Fruit fly (Drosophila melanogaster) whole organism, embryonic: ENCODE data around the gene CG15282.

Experiments
- B-H2 ChIP-seq: fragments of 200-800 bp; sonication (Bioruptor generic); optimal IDR thresholded peaks from 2 replicates; lab custom pipeline; 2018; ENCODE audit warnings: missing biosample characterization, mild to moderate bottlenecking, missing genetic modification characterization
- Blimp-1 ChIP-seq: fragments of 200-800 bp; sonication (Bioruptor generic); optimal IDR thresholded peaks from 3 replicates; lab custom pipeline; 2018; ENCODE audit warnings: missing biosample characterization, missing genetic modification characterization, mild to moderate bottlenecking, moderate library complexity, missing genetic modification reagents
- C15 ChIP-seq: fragments of 200-800 bp; sonication (Bioruptor generic); IDR thresholded peaks from 3 replicates; pipeline ENCODE4 v1.3.6; 2022; ENCODE audit warnings: missing biosample characterization, missing genetic modification characterization
- CG10209 ChIP-seq: fragments of 200-800 bp; sonication (Bioruptor generic); optimal IDR thresholded peaks from 3 replicates; lab custom pipeline; 2017; ENCODE audit warnings: missing biosample characterization, mild to moderate bottlenecking, missing genetic modification characterization, missing genetic modification reagents
- CG12071 ChIP-seq: fragments of 200-800 bp; sonication (Bioruptor generic); optimal IDR thresholded peaks from 3 replicates; lab custom pipeline; 2018; ENCODE audit warnings: missing biosample characterization, mild to moderate bottlenecking, missing genetic modification characterization
- CG13624 ChIP-seq: fragments of 200-800 bp; sonication (Bioruptor generic); optimal IDR thresholded peaks from 2 replicates; lab custom pipeline; 2016; ENCODE audit warnings: missing biosample characterization, missing genetic modification characterization
- CG14014 ChIP-seq: fragments of 200-800 bp; sonication (Bioruptor generic); IDR thresholded peaks from 2 replicates; pipeline ENCODE4 v1.3.6; 2022; ENCODE audit warnings: missing biosample characterization, missing genetic modification characterization
- CG14860 ChIP-seq: fragments of 200-800 bp; sonication (Bioruptor generic); IDR thresholded peaks from 3 replicates; pipeline ENCODE4 v1.3.6; 2022; ENCODE audit warnings: missing biosample characterization, missing genetic modification characterization; ENCODE audit not compliant: partially characterized antibody
- CG17186 ChIP-seq: fragments of 200-800 bp; sonication (Bioruptor generic); optimal IDR thresholded peaks from 3 replicates; lab custom pipeline; 2017; ENCODE audit warnings: missing biosample characterization, missing genetic modification reagents, missing genetic modification characterization
- CG2129 ChIP-seq: fragments of 200-800 bp; sonication (Bioruptor generic); IDR thresholded peaks from 2 replicates; pipeline ENCODE4 v1.3.6; 2022; ENCODE audit warnings: missing biosample characterization, missing genetic modification characterization; ENCODE audit not compliant: partially characterized antibody
- CG3065 ChIP-seq: fragments of 200-800 bp; sonication (Bioruptor generic); optimal IDR thresholded peaks from 2 replicates; lab custom pipeline; 2016; ENCODE audit warnings: missing biosample characterization, missing genetic modification characterization
- CG31388 ChIP-seq: fragments of 200-800 bp; sonication (Bioruptor generic); optimal IDR thresholded peaks from 2 replicates; lab custom pipeline; 2016; ENCODE audit warnings: missing biosample characterization, missing genetic modification characterization
- CG3995 ChIP-seq: fragments of 200-800 bp; sonication (Bioruptor generic); optimal IDR thresholded peaks from 3 replicates; lab custom pipeline; 2016; ENCODE audit warnings: missing biosample characterization, missing genetic modification characterization
- CG4282 ChIP-seq: fragments of 200-800 bp; sonication (Bioruptor generic); optimal IDR thresholded peaks from 2 replicates; lab custom pipeline; 2016; ENCODE audit warnings: missing biosample characterization, missing genetic modification characterization
- CG4730 ChIP-seq: fragments of 200-800 bp; sonication (Bioruptor generic); IDR thresholded peaks from 2 replicates; pipeline ENCODE4 v1.3.6; 2022; ENCODE audit warnings: missing biosample characterization, missing genetic modification characterization
- CG4854 ChIP-seq: fragments of 200-800 bp; sonication (Bioruptor generic); optimal IDR thresholded peaks from 2 replicates; lab custom pipeline; 2016; ENCODE audit warnings: missing biosample characterization, missing genetic modification characterization, inconsistent platforms
- CG5953 ChIP-seq: fragments of 200-800 bp; sonication (Bioruptor generic); IDR thresholded peaks from 2 replicates; pipeline ENCODE4 v1.3.6; 2022; ENCODE audit warnings: missing biosample characterization, missing genetic modification characterization
- CG7556 ChIP-seq: fragments of 200-800 bp; sonication (Bioruptor generic); optimal IDR thresholded peaks from 2 replicates; lab custom pipeline; 2017; ENCODE audit warnings: missing biosample characterization, mild to moderate bottlenecking, missing genetic modification characterization
- CG8290 ChIP-seq, 3 experiments: fragments of 200-800 bp; sonication (Bioruptor generic); optimal IDR thresholded peaks; 2 replicates each; lab custom pipeline; 2016 to 2019; ENCODE audit warnings: missing biosample characterization in 3 of 3, missing genetic modification characterization in 3 of 3, mild to moderate bottlenecking in 2 of 3, moderate library complexity in 1 of 3
- CG8359 ChIP-seq: fragments of 200-800 bp; sonication (Bioruptor generic); optimal IDR thresholded peaks from 2 replicates; lab custom pipeline; 2017; ENCODE audit warnings: missing biosample characterization, mild to moderate bottlenecking, missing genetic modification characterization, borderline replicate concordance
- D19A ChIP-seq: fragments of 200-800 bp; optimal IDR thresholded peaks from 3 replicates; lab custom pipeline; 2019; ENCODE audit warnings: missing biosample characterization, mild to moderate bottlenecking, missing genetic modification characterization, moderate library complexity
- Dbx ChIP-seq: fragments of 200-800 bp; sonication (Bioruptor generic); IDR thresholded peaks from 3 replicates; pipeline ENCODE4 v1.3.6; 2022; ENCODE audit warnings: missing biosample characterization, missing genetic modification characterization
- Doc2 ChIP-seq: fragments of 200-800 bp; sonication (Bioruptor generic); IDR thresholded peaks from 2 replicates; pipeline ENCODE4 v1.3.6; 2022; ENCODE audit warnings: missing biosample characterization, missing genetic modification characterization
- ERR ChIP-seq: fragments of 200-800 bp; sonication (Bioruptor generic); optimal IDR thresholded peaks from 2 replicates; lab custom pipeline; 2016; ENCODE audit warnings: missing biosample characterization, missing genetic modification characterization
- Elba2 ChIP-seq: fragments of 200-800 bp; sonication (Bioruptor generic); optimal IDR thresholded peaks from 3 replicates; lab custom pipeline; 2016; ENCODE audit warnings: missing biosample characterization, missing genetic modification characterization
- Ets97D ChIP-seq: fragments of 200-800 bp; sonication (Bioruptor generic); optimal IDR thresholded peaks from 3 replicates; lab custom pipeline; 2016; ENCODE audit warnings: missing biosample characterization, missing genetic modification characterization
- H2.0 ChIP-seq: fragments of 200-800 bp; sonication (Bioruptor generic); IDR thresholded peaks from 2 replicates; pipeline ENCODE4 v1.3.6; 2022; ENCODE audit warnings: missing biosample characterization, missing genetic modification characterization
- Hr39 ChIP-seq: fragments of >200 bp; optimal IDR thresholded peaks from 2 replicates; lab custom pipeline; 2017
- Meics ChIP-seq: fragments of 200-800 bp; sonication (Bioruptor generic); optimal IDR thresholded peaks from 2 replicates; lab custom pipeline; 2017; ENCODE audit warnings: missing biosample characterization, mild to moderate bottlenecking, missing genetic modification characterization
- NC2β ChIP-seq: fragments of 200-800 bp; sonication (Bioruptor generic); optimal IDR thresholded peaks from 2 replicates; lab custom pipeline; 2016; ENCODE audit warnings: missing biosample characterization, missing genetic modification characterization
- Oaz ChIP-seq: fragments of 200-800 bp; sonication (Bioruptor generic); IDR thresholded peaks from 2 replicates; pipeline ENCODE4 v1.3.6; 2022; ENCODE audit warnings: missing biosample characterization, missing genetic modification characterization
- Sox100B ChIP-seq: fragments of 200-800 bp; sonication (Bioruptor generic); optimal IDR thresholded peaks from 3 replicates; lab custom pipeline; 2018; ENCODE audit warnings: missing biosample characterization, mild to moderate bottlenecking, missing genetic modification characterization
- Usf ChIP-seq: fragments of 200-800 bp; sonication (Bioruptor generic); optimal IDR thresholded peaks from 2 replicates; lab custom pipeline; 2017; ENCODE audit warnings: missing genotype, missing biosample characterization, missing genetic modification characterization
- bab2 ChIP-seq: fragments of 200-800 bp; sonication (Bioruptor generic); optimal IDR thresholded peaks from 2 replicates; lab custom pipeline; 2016; ENCODE audit warnings: missing biosample characterization, missing genetic modification characterization
- bcd ChIP-seq: fragments of 200-800 bp; sonication (Bioruptor generic); optimal IDR thresholded peaks from 2 replicates; lab custom pipeline; 2017; ENCODE audit warnings: missing biosample characterization, mild to moderate bottlenecking, missing genetic modification characterization
- cg ChIP-seq: fragments of 200-800 bp; sonication (Bioruptor generic); optimal IDR thresholded peaks from 3 replicates; lab custom pipeline; 2019; ENCODE audit warnings: missing biosample characterization, mild to moderate bottlenecking, missing genetic modification characterization, moderate library complexity
- corto ChIP-seq: fragments of 200-800 bp; sonication (Bioruptor generic); optimal IDR thresholded peaks from 2 replicates; lab custom pipeline; 2016; ENCODE audit warnings: missing biosample characterization, mild to moderate bottlenecking, missing genetic modification characterization, moderate library complexity
- fd3F ChIP-seq: fragments of 200-800 bp; sonication (Bioruptor generic); optimal IDR thresholded peaks from 2 replicates; lab custom pipeline; 2018; ENCODE audit warnings: missing biosample characterization, mild to moderate bottlenecking, missing genetic modification characterization, moderate library complexity
- ftz-f1 ChIP-seq: fragments of 200-800 bp; sonication (Bioruptor generic); optimal IDR thresholded peaks from 2 replicates; lab custom pipeline; 2016; ENCODE audit warnings: missing biosample characterization, missing genetic modification characterization
- gem ChIP-seq: fragments of 200-800 bp; sonication (Bioruptor generic); optimal IDR thresholded peaks from 2 replicates; lab custom pipeline; 2019; ENCODE audit warnings: missing biosample characterization, mild to moderate bottlenecking, missing genetic modification characterization, moderate library complexity
- her ChIP-seq: fragments of 200-800 bp; sonication (Bioruptor generic); optimal IDR thresholded peaks from 2 replicates; lab custom pipeline; 2016; ENCODE audit warnings: missing biosample characterization, missing genetic modification characterization
- hkb ChIP-seq, 2 experiments: fragments of 200-800 bp in 1 of 2; fragments of >200 bp in 1 of 2; sonication (Bioruptor generic) in 1 of 2; IDR thresholded peaks in 1 of 2; optimal IDR thresholded peaks in 1 of 2; 2 replicates each; pipeline versions ENCODE4 v1.3.6 to Lab custom; 2017 to 2022; ENCODE audit warnings: missing biosample characterization in 1 of 2, missing genetic modification characterization in 1 of 2
- jing ChIP-seq: fragments of 200-800 bp; sonication (Bioruptor generic); optimal IDR thresholded peaks from 2 replicates; lab custom pipeline; 2018; ENCODE audit warnings: missing biosample characterization, mild to moderate bottlenecking, missing genetic modification characterization
- oc ChIP-seq: fragments of 200-800 bp; sonication (Bioruptor generic); optimal IDR thresholded peaks from 2 replicates; lab custom pipeline; 2018; ENCODE audit warnings: missing biosample characterization, mild to moderate bottlenecking, missing genetic modification characterization, moderate library complexity
- pnt ChIP-seq: fragments of 200-800 bp; sonication (Bioruptor generic); optimal IDR thresholded peaks from 3 replicates; lab custom pipeline; 2016; ENCODE audit warnings: missing biosample characterization, missing genetic modification characterization
- psq ChIP-seq: fragments of 200-800 bp; sonication (Bioruptor generic); optimal IDR thresholded peaks from 2 replicates; lab custom pipeline; 2017; ENCODE audit warnings: missing biosample characterization, missing genetic modification characterization
- row ChIP-seq: fragments of 200-800 bp; sonication (Bioruptor generic); IDR thresholded peaks from 3 replicates; pipeline ENCODE4 v1.3.6; 2022; ENCODE audit warnings: missing biosample characterization, missing genetic modification characterization
- scrt ChIP-seq: fragments of 200-800 bp; sonication (Bioruptor generic); optimal IDR thresholded peaks from 2 replicates; lab custom pipeline; 2018; ENCODE audit warnings: missing biosample characterization, mild to moderate bottlenecking, missing genetic modification characterization, moderate library complexity
- sob ChIP-seq: fragments of 200-800 bp; sonication (Bioruptor generic); IDR thresholded peaks from 2 replicates; pipeline ENCODE4 v1.3.6; 2022; ENCODE audit warnings: missing biosample characterization, missing genetic modification characterization
- tna ChIP-seq: fragments of 200-800 bp; sonication (Bioruptor generic); IDR thresholded peaks from 2 replicates; pipeline ENCODE4 v1.3.6; 2022; ENCODE audit warnings: missing biosample characterization, missing genetic modification characterization; ENCODE audit not compliant: partially characterized antibody
- zfh1 ChIP-seq: fragments of 200-800 bp; sonication (Bioruptor generic); IDR thresholded peaks from 3 replicates; pipeline ENCODE4 v1.3.6; 2022; ENCODE audit warnings: missing biosample characterization, missing genetic modification characterization

The CG15282 gene

dm6 chr2L:14674606-14675100 is 37.6 kb upstream of the CG15282 start (continued):
- TF ChIP-seq bcd (peak; percentile 67), hkb (optimal IDR thresholded peaks at IDR 0.05; lab: Kevin White, UChicago) (no peak), hkb (GFP tag; IDR thresholded peaks at IDR 0.05; lab: Robert Waterston, UW) (0 out of 2 replicates have a peak, but pooled peaks have one; percentile 26), CG31388 (GFP tag; lab: Kevin White, UChicago) (no peak), sob (no peak), bab2 (GFP tag; lab: Kevin White, UChicago) (no peak), CG10209 (GFP tag; lab: Kevin White, UChicago) (peak; percentile 75), jing (GFP tag; lab: Kevin White, UChicago) (no peak), CG7556 (GFP tag; lab: Kevin White, UChicago) (peak; percentile 91), psq (GFP tag; lab: Kevin White, UChicago) (no peak), CG4730 (GFP tag; lab: Robert Waterston, UW) (peak; percentile 47), C15 (GFP tag; lab: Robert Waterston, UW) (no peak), scrt (GFP tag; lab: Kevin White, UChicago) (peak; percentile 33), Oaz (GFP tag; lab: Robert Waterston, UW) (no peak), CG13624 (GFP tag; lab: Kevin White, UChicago) (no peak), Ets97D (GFP tag; lab: Kevin White, UChicago) (no peak), Meics (GFP tag; lab: Kevin White, UChicago) (peak; percentile 47), CG17186 (GFP tag; lab: Kevin White, UChicago) (no peak), gem (tag; lab: Kevin White, UChicago) (peak; percentile 95), CG8290 (GFP tag; optimal IDR thresholded peaks at IDR 0.05; lab: Kevin White, UChicago) (peak; percentile 12), CG8290 (tag; optimal IDR thresholded peaks at IDR 0.05; lab: Kevin White, UChicago) (no peak), pnt (GFP tag; lab: Kevin White, UChicago) (no peak), NC2β (no peak), CG4854 (no peak), oc (tag; lab: Kevin White, UChicago) (peak; percentile 80), tna (GFP tag; lab: Robert Waterston, UW) (no peak), her (GFP tag; lab: Kevin White, UChicago) (no peak), Blimp-1 (GFP tag; lab: Kevin White, UChicago) (peak; percentile 94), B-H2 (GFP tag; lab: Kevin White, UChicago) (no peak), H2.0 (no peak), corto (no peak), CG8359 (GFP tag; lab: Kevin White, UChicago) (peak; percentile 13), Dbx (GFP tag; lab: Robert Waterston, UW) (no peak), cg (peak; percentile 70), CG3995 (no peak), ftz-f1 (GFP tag; lab: Kevin White, UChicago) (no peak), Elba2 (GFP tag; lab: Kevin White, UChicago) (no peak), Hr39 (no peak), CG14860 (GFP tag; lab: Robert Waterston, UW) (no peak), CG4282 (no peak), D19A (peak; percentile 89), zfh1 (GFP tag; lab: Robert Waterston, UW) (0 out of 3 replicates have a peak, but pooled peaks have one; percentile 45), CG5953 (GFP tag; lab: Robert Waterston, UW) (no peak), CG14014 (GFP tag; lab: Robert Waterston, UW) (no peak), CG2129 (GFP tag; lab: Robert Waterston, UW) (no peak), row (GFP tag; lab: Robert Waterston, UW) (peak; percentile 69), Sox100B (peak; percentile 88), Doc2 (GFP tag; lab: Robert Waterston, UW) (no peak), CG12071 (GFP tag; lab: Kevin White, UChicago) (no peak), Usf (GFP tag; lab: Kevin White, UChicago) (no peak), ERR (GFP tag; lab: Kevin White, UChicago) (no peak), fd3F (no peak), CG3065 (GFP tag; lab: Kevin White, UChicago) (peak; percentile 31)
